Worm (Caenorhabditis elegans) whole organism, L4 larva: ENCODE results near the gene M05D6.1.

ENCODE experiments used
- D1046.2 ChIP-seq: fragments of 200-800 bp; sonication (Bioruptor generic); IDR thresholded peaks from 2 replicates; pipeline ENCODE4 v1.3.6; 2022; ENCODE audit warnings: missing genetic modification characterization, missing compliant biosample characterization
- F10B5.3 ChIP-seq: sonication (generic microtip); optimal IDR thresholded peaks from 2 replicates; lab custom pipeline; 2016; ENCODE audit warnings: mild to moderate bottlenecking, missing genetic modification characterization, missing compliant biosample characterization
- F26F4.8 ChIP-seq: fragments of 200-800 bp; sonication (Bioruptor generic); conservative IDR thresholded peaks from 2 replicates; pipeline ENCODE4 v1.3.6; 2022; ENCODE audit warnings: missing genetic modification characterization, missing compliant biosample characterization
- F37D6.2 ChIP-seq: sonication (generic microtip); optimal IDR thresholded peaks from 2 replicates; lab custom pipeline; 2016; ENCODE audit warnings: mild to moderate bottlenecking, missing genetic modification characterization, missing compliant biosample characterization
- T20F7.1 ChIP-seq: fragments of 200-800 bp; sonication (Bioruptor generic); optimal IDR thresholded peaks from 2 replicates; lab custom pipeline; 2018; ENCODE audit warnings: mild to moderate bottlenecking, missing genetic modification characterization, missing compliant biosample characterization
- T26A8.4 ChIP-seq: fragments of 200-800 bp; sonication (Bioruptor generic); IDR thresholded peaks from 2 replicates; pipeline ENCODE4 v1.3.6; 2022; ENCODE audit warnings: missing genetic modification characterization, missing compliant biosample characterization
- Y105C5A.15 ChIP-seq: fragments of 200-800 bp; sonication (Bioruptor generic); IDR thresholded peaks from 2 replicates; pipeline ENCODE4 v1.3.6; 2022; ENCODE audit warnings: missing genetic modification characterization, missing compliant biosample characterization
- Y5F2A.4 ChIP-seq: fragments of 200-800 bp; sonication (Bioruptor generic); optimal IDR thresholded peaks from 2 replicates; lab custom pipeline; 2018; ENCODE audit warnings: mild to moderate bottlenecking, missing genetic modification characterization, missing compliant biosample characterization
- ZK546.5 ChIP-seq, 2 experiments: sonication (generic microtip); optimal IDR thresholded peaks; 2 replicates each; lab custom pipeline; 2017; ENCODE audit warnings: missing biosample characterization in 2 of 2, missing genetic modification characterization in 2 of 2
- aha-1 ChIP-seq: fragments of 150-350 bp; peaks from one replicate; lab custom pipeline; 2014; ENCODE audit warnings: missing biosample characterization, missing genetic modification characterization
- arid-1 ChIP-seq: fragments of 200-800 bp; sonication (Bioruptor generic); conservative IDR thresholded peaks from 2 replicates; pipeline ENCODE4 v1.3.6; 2022; ENCODE audit warnings: missing genetic modification reagents, missing genetic modification characterization, missing compliant biosample characterization
- attf-4 ChIP-seq: sonication (generic microtip); optimal IDR thresholded peaks from 3 replicates; lab custom pipeline; 2017; ENCODE audit warnings: missing biosample characterization, missing genetic modification characterization
- ceh-44 ChIP-seq: fragments of 200-800 bp; sonication (Bioruptor generic); IDR thresholded peaks from 2 replicates; pipeline ENCODE4 v1.3.6; 2022; ENCODE audit warnings: missing genetic modification reagents, missing genetic modification characterization, missing compliant biosample characterization
- ces-1 ChIP-seq: fragments of 150-350 bp; sonication (generic microtip); optimal IDR thresholded peaks from 4 replicates; lab custom pipeline; 2014; ENCODE audit warnings: missing biosample characterization, missing genetic modification reagents, missing genetic modification characterization
- daf-16 ChIP-seq, 3 experiments: sonication (generic microtip); optimal IDR thresholded peaks; 2 replicates each; lab custom pipeline; 2016 to 2017; ENCODE audit warnings: missing genetic modification characterization in 3 of 3, missing genetic modification reagents in 3 of 3, mild to moderate bottlenecking in 2 of 3, missing compliant biosample characterization in 2 of 3, missing biosample characterization in 1 of 3, moderate library complexity in 1 of 3
- dmd-6 ChIP-seq: fragments of 200-800 bp; sonication (Bioruptor generic); IDR thresholded peaks from 2 replicates; pipeline ENCODE4 v1.3.6; 2022; ENCODE audit warnings: missing genetic modification reagents, missing genetic modification characterization, missing compliant biosample characterization
- dve-1 ChIP-seq: sonication (generic microtip); optimal IDR thresholded peaks from 2 replicates; lab custom pipeline; 2017; ENCODE audit warnings: antibody characterized with exemption, mild to moderate bottlenecking, missing genetic modification characterization, missing compliant biosample characterization; ENCODE audit not compliant: insufficient read depth
- fkh-10 ChIP-seq: fragments of 150-350 bp; optimal IDR thresholded peaks from 2 replicates; lab custom pipeline; 2014; ENCODE audit warnings: missing biosample characterization, missing genetic modification reagents, missing genetic modification characterization
- fos-1 ChIP-seq: fragments of 150-350 bp; optimal IDR thresholded peaks from 2 replicates; lab custom pipeline; 2014; ENCODE audit warnings: missing biosample characterization, missing genetic modification characterization
- gei-8 ChIP-seq: fragments of 200-800 bp; sonication (Bioruptor generic); optimal IDR thresholded peaks from 2 replicates; lab custom pipeline; 2018; ENCODE audit warnings: mild to moderate bottlenecking, missing genetic modification characterization, missing compliant biosample characterization
- hlh-11 ChIP-seq: fragments of 200-800 bp; sonication (Bioruptor generic); optimal IDR thresholded peaks from 2 replicates; lab custom pipeline; 2018; ENCODE audit warnings: mild to moderate bottlenecking, missing genetic modification characterization, missing compliant biosample characterization
- hlh-30 ChIP-seq: sonication (generic microtip); optimal IDR thresholded peaks from 2 replicates; lab custom pipeline; 2017; ENCODE audit warnings: antibody characterized with exemption, mild to moderate bottlenecking, missing genetic modification characterization, missing compliant biosample characterization; ENCODE audit not compliant: insufficient read depth
- lin-13 ChIP-seq: fragments of 150-350 bp; optimal IDR thresholded peaks from 2 replicates; lab custom pipeline; 2014; ENCODE audit warnings: missing biosample characterization, missing genetic modification reagents, missing genetic modification characterization
- mdl-1 ChIP-seq, 2 experiments: fragments of 150-350 bp in 1 of 2; sonication (generic microtip) in 1 of 2; optimal IDR thresholded peaks; 2 replicates each; lab custom pipeline; 2014 to 2017; ENCODE audit warnings: missing biosample characterization in 2 of 2, missing genetic modification characterization in 2 of 2
- mdt-29 ChIP-seq: fragments of 200-800 bp; sonication (Bioruptor generic); IDR thresholded peaks from 2 replicates; pipeline ENCODE4 v1.3.6; 2022; ENCODE audit warnings: missing genetic modification reagents, missing genetic modification characterization, missing compliant biosample characterization
- mxl-2 ChIP-seq: fragments of 200-800 bp; sonication (Bioruptor generic); conservative IDR thresholded peaks from 2 replicates; pipeline ENCODE4 v1.3.6; 2022; ENCODE audit warnings: missing genetic modification reagents, missing genetic modification characterization, missing compliant biosample characterization
- nhr-11 ChIP-seq: fragments of 150-350 bp; optimal IDR thresholded peaks from 2 replicates; lab custom pipeline; 2014; ENCODE audit warnings: missing biosample characterization, missing genetic modification characterization
- nhr-111 ChIP-seq: fragments of 200-800 bp; sonication (Bioruptor generic); optimal IDR thresholded peaks from 2 replicates; lab custom pipeline; 2018; ENCODE audit warnings: mild to moderate bottlenecking, missing genetic modification characterization, missing compliant biosample characterization
- nhr-237 ChIP-seq: sonication (generic microtip); optimal IDR thresholded peaks from 2 replicates; lab custom pipeline; 2017; ENCODE audit warnings: missing biosample characterization, missing genetic modification characterization
- nhr-28 ChIP-seq: fragments of 150-350 bp; optimal IDR thresholded peaks from 2 replicates; lab custom pipeline; 2014; ENCODE audit warnings: missing biosample characterization, missing genetic modification characterization
- nhr-6 ChIP-seq: fragments of 150-350 bp; optimal IDR thresholded peaks from 2 replicates; lab custom pipeline; 2014; ENCODE audit warnings: missing biosample characterization, missing genetic modification characterization
- nhr-76 ChIP-seq: fragments of 150-350 bp; optimal IDR thresholded peaks from 2 replicates; lab custom pipeline; 2014; ENCODE audit warnings: missing biosample characterization, missing genetic modification characterization
- nhr-77 ChIP-seq: fragments of 150-350 bp; optimal IDR thresholded peaks from 2 replicates; lab custom pipeline; 2014; ENCODE audit warnings: missing biosample characterization, missing genetic modification characterization
- php-3 ChIP-seq: fragments of 200-800 bp; sonication (Bioruptor generic); IDR thresholded peaks from 2 replicates; pipeline ENCODE4 v1.3.6; 2022; ENCODE audit warnings: missing genetic modification reagents, missing genetic modification characterization, missing compliant biosample characterization
- pqm-1 ChIP-seq: sonication (generic microtip); optimal IDR thresholded peaks from 2 replicates; lab custom pipeline; 2017; ENCODE audit warnings: missing biosample characterization, missing genetic modification characterization
- rbr-2 ChIP-seq: sonication (generic microtip); optimal IDR thresholded peaks from 2 replicates; lab custom pipeline; 2016; ENCODE audit warnings: missing genotype, missing genetic modification characterization, missing compliant biosample characterization
- spr-3 ChIP-seq: fragments of 200-800 bp; sonication (Bioruptor generic); optimal IDR thresholded peaks from 2 replicates; lab custom pipeline; 2018; ENCODE audit warnings: mild to moderate bottlenecking, missing genetic modification characterization, missing compliant biosample characterization
- tag-97 ChIP-seq: fragments of 200-800 bp; sonication (Bioruptor generic); IDR thresholded peaks from 2 replicates; pipeline ENCODE4 v1.3.6; 2022; ENCODE audit warnings: missing genetic modification characterization, missing compliant biosample characterization
- tra-1 ChIP-seq: fragments of 200-800 bp; sonication (Bioruptor generic); IDR thresholded peaks from 2 replicates; pipeline ENCODE4 v1.3.6; 2022; ENCODE audit warnings: missing genetic modification reagents, missing genetic modification characterization, missing compliant biosample characterization
- unc-130 ChIP-seq: sonication (generic microtip); optimal IDR thresholded peaks from 2 replicates; lab custom pipeline; 2016; ENCODE audit warnings: missing genetic modification reagents, missing genetic modification characterization, missing compliant biosample characterization
- unc-62 ChIP-seq, 3 experiments: fragments of 150-350 bp in 1 of 3; sonication (generic microtip); optimal IDR thresholded peaks in 2 of 3; peaks in 1 of 3; 1 replicate in 1 of 3; 2 replicates in 2 of 3; lab custom pipeline; 2014 to 2017; ENCODE audit warnings: missing biosample characterization in 3 of 3, missing genetic modification characterization in 3 of 3, missing genetic modification reagents in 3 of 3, missing genotype in 1 of 3
- zfp-3 ChIP-seq: fragments of 200-800 bp; sonication (Bioruptor generic); conservative IDR thresholded peaks from 2 replicates; pipeline ENCODE4 v1.3.6; 2022; ENCODE audit warnings: missing genetic modification reagents, missing genetic modification characterization, missing compliant biosample characterization
- zip-2 ChIP-seq: fragments of 150-350 bp; optimal IDR thresholded peaks from 2 replicates; lab custom pipeline; 2014; ENCODE audit warnings: missing biosample characterization, missing genetic modification characterization

The M05D6.1 gene

ce11 chrII:8516783-8517182 is 41.6 kb upstream of the M05D6.1 start, which contains the start of gene rnh-2 (continued):
- TF ChIP-seq T26A8.4 (GFP tag; lab: Robert Waterston, UW) (no peak), nhr-77 (tag; lab: Kevin White, UChicago) (peak; percentile 62), unc-130 (GFP tag; lab: Kevin White, UChicago) (peak; percentile 95), Y5F2A.4 (GFP tag; lab: Kevin White, UChicago) (no peak), mdt-29 (no peak), mxl-2 (no peak), nhr-111 (GFP tag; lab: Kevin White, UChicago) (no peak), dve-1 (tag; lab: Kevin White, UChicago) (peak; percentile 60), gei-8 (GFP tag; lab: Kevin White, UChicago) (no peak), Y105C5A.15 (no peak), nhr-6 (tag; lab: Kevin White, UChicago) (peak; percentile 45), zfp-3 (GFP tag; lab: Robert Waterston, UW) (no peak), daf-16 (GFP tag; optimal IDR thresholded peaks at IDR 0.05; lab: Kevin White, UChicago) (no peak), daf-16 (tag; optimal IDR thresholded peaks at IDR 0.05; lab: Kevin White, UChicago) (peak; percentile 50), tag-97 (no peak), T20F7.1 (GFP tag; lab: Kevin White, UChicago) (peak; percentile 79), aha-1 (tag; lab: Kevin White, UChicago) (peak; percentile 80), rbr-2 (tag; lab: Kevin White, UChicago) (peak; percentile 49), pqm-1 (peak; percentile 0), hlh-30 (tag; lab: Kevin White, UChicago) (peak; percentile 30), nhr-237 (no peak)

- TF ChIP-seq nhr-77 (tag; lab: Kevin White, UChicago) = peak; percentile 83
- TF ChIP-seq ceh-44 = no peak
- TF ChIP-seq daf-16 (GFP tag; optimal IDR thresholded peaks at IDR 0.05; lab: Kevin White, UChicago) = no peak
- TF ChIP-seq daf-16 (tag; optimal IDR thresholded peaks at IDR 0.05; lab: Kevin White, UChicago) = peak; percentile 78
- peak; percentile 81 for TF ChIP-seq pqm-1
- TF ChIP-seq mdl-1 (tag; optimal IDR thresholded peaks at IDR 0.05; lab: Kevin White, UChicago) = no peak
- no peak for TF ChIP-seq dve-1 (tag; lab: Kevin White, UChicago)
- TF ChIP-seq F37D6.2 (tag; lab: Kevin White, UChicago) = no peak
- TF ChIP-seq hlh-11 (tag; lab: Kevin White, UChicago) = peak; percentile 41
- no peak for TF ChIP-seq attf-4 (tag; lab: Kevin White, UChicago)
- no peak for TF ChIP-seq spr-3
- TF ChIP-seq nhr-76 (tag; lab: Kevin White, UChicago) = no peak
- no peak for TF ChIP-seq tag-97
- TF ChIP-seq lin-13 (GFP tag; lab: Kevin White, UChicago) = no peak
- TF ChIP-seq arid-1 = no peak
- TF ChIP-seq nhr-28 (tag; lab: Kevin White, UChicago) = peak; percentile 95
- peak; percentile 55; the same call in 1 of the 2 replicates for TF ChIP-seq dmd-6 (GFP tag; lab: Robert Waterston, UW)
- TF ChIP-seq D1046.2 = no peak
- TF ChIP-seq tra-1 (GFP tag; lab: Robert Waterston, UW) = 0 out of 2 replicates have a peak, but pooled peaks have one; percentile 30
- TF ChIP-seq gei-8 (GFP tag; lab: Kevin White, UChicago) = no peak
- no peak for TF ChIP-seq F26F4.8
- TF ChIP-seq ces-1 (GFP tag; lab: Kevin White, UChicago) = no peak
- no peak for TF ChIP-seq fos-1 (tag; lab: Kevin White, UChicago)
- no peak for TF ChIP-seq nhr-237
- TF ChIP-seq, all 104 proteins: peak for 7
These were observed 40.3 kb upstream of the M05D6.1 start for ce11 chrII:8515521-8515920.

DNA sequence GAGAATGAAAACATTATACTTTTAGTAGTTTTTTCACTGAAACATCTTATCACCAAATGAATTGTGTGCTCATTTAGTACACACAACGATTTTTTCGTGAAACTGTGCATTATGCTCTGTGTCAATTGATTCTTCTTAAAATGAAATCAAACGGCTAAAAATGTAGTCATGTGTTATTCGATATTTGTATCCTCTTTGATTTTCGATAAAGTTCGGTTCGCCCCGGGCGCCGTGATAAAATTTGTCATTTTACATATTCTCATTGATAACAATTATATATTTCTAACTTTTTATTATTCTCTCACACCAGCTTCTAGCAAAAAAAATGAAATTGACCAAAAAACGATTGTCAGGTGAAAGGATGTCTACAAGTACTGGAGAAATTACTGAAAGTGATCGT is 39.5 kb upstream of the M05D6.1 start, which contains the start of gene ctg-2:
ctg-2 (plus strand) TSS at position 326 of the 400 bp plus-strand sequence.
- TF ChIP-seq ZK546.5 (tag; optimal IDR thresholded peaks at IDR 0.05; lab: Kevin White, UChicago) = no peak
- TF ChIP-seq unc-62 (GFP tag; optimal IDR thresholded peaks at IDR 0.05 in 1 of 2; lab: Kevin White, UChicago) = peak in 1 of 2 experiments; percentile 86
- TF ChIP-seq unc-62 (tag; optimal IDR thresholded peaks at IDR 0.05; lab: Kevin White, UChicago) = no peak
- TF ChIP-seq nhr-76 (tag; lab: Kevin White, UChicago) = no peak
- TF ChIP-seq pqm-1 = peak; percentile 75
- no peak for TF ChIP-seq daf-16 (GFP tag; optimal IDR thresholded peaks at IDR 0.05; lab: Kevin White, UChicago)
- TF ChIP-seq daf-16 (tag; optimal IDR thresholded peaks at IDR 0.05; lab: Kevin White, UChicago) = peak; percentile 55
- no peak for TF ChIP-seq zfp-3 (GFP tag; lab: Robert Waterston, UW)
- peak; percentile 58 for TF ChIP-seq dmd-6 (GFP tag; lab: Robert Waterston, UW)
- TF ChIP-seq mdl-1 (tag; optimal IDR thresholded peaks at IDR 0.05; lab: Kevin White, UChicago) = no peak
- TF ChIP-seq nhr-6 (tag; lab: Kevin White, UChicago) = no peak
- TF ChIP-seq F10B5.3 = no peak
- TF ChIP-seq T20F7.1 (GFP tag; lab: Kevin White, UChicago) = peak; percentile 7
- TF ChIP-seq nhr-28 (tag; lab: Kevin White, UChicago) = peak; percentile 91
- TF ChIP-seq rbr-2 (tag; lab: Kevin White, UChicago) = no peak
- peak; percentile 57 for TF ChIP-seq dve-1 (tag; lab: Kevin White, UChicago)
- no peak for TF ChIP-seq nhr-11
- TF ChIP-seq fkh-10 (GFP tag; lab: Kevin White, UChicago) = no peak
- peak; percentile 39; the same call in 1 of the 2 replicates for TF ChIP-seq php-3 (GFP tag; lab: Robert Waterston, UW)
- no peak for TF ChIP-seq zip-2 (tag; lab: Kevin White, UChicago)
